Worm (Caenorhabditis elegans) whole organism, young adult: Measurements from ENCODE around the gene gtf-2E2.

Experiments
- B0019.2 ChIP-seq: fragments of 200-800 bp; sonication (Bioruptor generic); conservative IDR thresholded peaks from 2 replicates; pipeline ENCODE4 v1.3.6; 2022; ENCODE audit warnings: missing genetic modification reagents, missing genetic modification characterization, missing compliant biosample characterization
- B0261.1 ChIP-seq: sonication (generic microtip); optimal IDR thresholded peaks from 2 replicates; lab custom pipeline; 2016; ENCODE audit warnings: mild to moderate bottlenecking, missing genetic modification characterization, moderate library complexity, missing compliant biosample characterization
- F10E7.11 ChIP-seq: sonication (generic microtip); optimal IDR thresholded peaks from 2 replicates; lab custom pipeline; 2017; ENCODE audit warnings: mild to moderate bottlenecking, missing genetic modification characterization, moderate library complexity, missing compliant biosample characterization
- F39B2.1 ChIP-seq: fragments of 200-800 bp; sonication (Bioruptor generic); IDR thresholded peaks from 2 replicates; pipeline ENCODE4 v1.3.6; 2022; ENCODE audit warnings: missing genetic modification reagents, missing genetic modification characterization, missing compliant biosample characterization
- F52B5.7 ChIP-seq: sonication (generic microtip); optimal IDR thresholded peaks from 2 replicates; lab custom pipeline; 2016; ENCODE audit warnings: mild to moderate bottlenecking, missing genetic modification characterization, missing compliant biosample characterization
- Y53F4B.3 ChIP-seq: fragments of 200-800 bp; sonication (Bioruptor generic); IDR thresholded peaks from 2 replicates; pipeline ENCODE4 v1.3.6; 2022; ENCODE audit warnings: missing genetic modification reagents, missing genetic modification characterization, missing compliant biosample characterization
- Y53G8AR.9 ChIP-seq: fragments of 200-800 bp; sonication (Bioruptor generic); conservative IDR thresholded peaks from 2 replicates; pipeline ENCODE4 v1.3.6; 2022; ENCODE audit warnings: missing genetic modification reagents, missing genetic modification characterization, missing compliant biosample characterization
- athp-1 ChIP-seq: sonication (generic microtip); optimal IDR thresholded peaks from 2 replicates; lab custom pipeline; 2017; ENCODE audit warnings: mild to moderate bottlenecking, missing genetic modification characterization, missing compliant biosample characterization
- attf-3 ChIP-seq: fragments of 200-800 bp; sonication (Bioruptor generic); conservative IDR thresholded peaks from 2 replicates; pipeline ENCODE4 v1.3.6; 2022; ENCODE audit warnings: missing genetic modification reagents, missing genetic modification characterization, missing compliant biosample characterization
- cebp-1 ChIP-seq, 2 experiments: fragments of 200-800 bp in 1 of 2; sonication (Bioruptor generic) in 1 of 2; sonication (generic microtip) in 1 of 2; IDR thresholded peaks in 1 of 2; optimal IDR thresholded peaks in 1 of 2; 2 replicates each; pipeline versions ENCODE4 v1.3.6 to Lab custom; 2017 to 2022; ENCODE audit warnings: missing compliant biosample characterization in 2 of 2, missing genetic modification characterization in 2 of 2, mild to moderate bottlenecking in 1 of 2, missing genetic modification reagents in 1 of 2, moderate library complexity in 1 of 2
- ceh-58 ChIP-seq: fragments of 200-800 bp; sonication (Bioruptor generic); IDR thresholded peaks from 2 replicates; pipeline ENCODE4 v1.3.6; 2022; ENCODE audit warnings: missing genetic modification characterization, missing compliant biosample characterization
- ceh-79 ChIP-seq: sonication (generic microtip); optimal IDR thresholded peaks from 2 replicates; lab custom pipeline; 2017; ENCODE audit warnings: mild to moderate bottlenecking, missing genetic modification characterization, missing compliant biosample characterization
- dox-1 ChIP-seq: fragments of 200-800 bp; sonication (Bioruptor generic); IDR thresholded peaks from 2 replicates; pipeline ENCODE4 v1.3.6; 2022; ENCODE audit warnings: missing genetic modification reagents, missing genetic modification characterization, missing compliant biosample characterization
- hlh-26 ChIP-seq: fragments of 200-800 bp; sonication (Bioruptor generic); conservative IDR thresholded peaks from 2 replicates; pipeline ENCODE4 v1.3.6; 2022; ENCODE audit warnings: missing genetic modification reagents, missing genetic modification characterization, missing compliant biosample characterization
- hmg-1.2 ChIP-seq: fragments of 200-800 bp; sonication (Bioruptor generic); IDR thresholded peaks from 2 replicates; pipeline ENCODE4 v1.3.6; 2022; ENCODE audit warnings: missing genetic modification reagents, missing genetic modification characterization, missing compliant biosample characterization
- hsf-1 ChIP-seq: fragments of 200-800 bp; sonication (Bioruptor generic); IDR thresholded peaks from 2 replicates; pipeline ENCODE4 v1.3.6; 2022; ENCODE audit warnings: missing genetic modification reagents, missing genetic modification characterization, missing compliant biosample characterization
- lag-1 ChIP-seq: fragments of 200-800 bp; sonication (Bioruptor generic); IDR thresholded peaks from 2 replicates; pipeline ENCODE4 v1.3.6; 2022; ENCODE audit warnings: missing genetic modification reagents, missing genetic modification characterization, missing compliant biosample characterization
- lin-40 ChIP-seq: sonication (generic microtip); optimal IDR thresholded peaks from 2 replicates; lab custom pipeline; 2016; ENCODE audit warnings: missing genetic modification characterization, mild to moderate bottlenecking, missing compliant biosample characterization, missing genotype, missing genetic modification reagents
- lin-54 ChIP-seq: fragments of 200-800 bp; sonication (Bioruptor generic); optimal IDR thresholded peaks from 2 replicates; lab custom pipeline; 2018; ENCODE audit warnings: mild to moderate bottlenecking, missing genetic modification characterization, missing compliant biosample characterization
- lsl-1 ChIP-seq: fragments of 200-800 bp; sonication (Bioruptor generic); optimal IDR thresholded peaks from 2 replicates; lab custom pipeline; 2018; ENCODE audit warnings: mild to moderate bottlenecking, missing genetic modification characterization, moderate library complexity, missing compliant biosample characterization
- madf-6 ChIP-seq: fragments of 200-800 bp; sonication (Bioruptor generic); IDR thresholded peaks from 2 replicates; pipeline ENCODE4 v1.3.6; 2022; ENCODE audit warnings: missing genetic modification reagents, missing genetic modification characterization, missing compliant biosample characterization
- nfya-1 ChIP-seq: sonication (generic microtip); optimal IDR thresholded peaks from 2 replicates; lab custom pipeline; 2017; ENCODE audit warnings: antibody characterized with exemption, missing compliant biosample characterization, missing genetic modification characterization, borderline replicate concordance; ENCODE audit not compliant: insufficient read depth
- nfyb-1 ChIP-seq: fragments of 200-800 bp; sonication (Bioruptor generic); IDR thresholded peaks from 2 replicates; pipeline ENCODE4 v1.3.6; 2022; ENCODE audit warnings: missing genetic modification reagents, missing genetic modification characterization, missing compliant biosample characterization
- nhr-27 ChIP-seq: fragments of 200-800 bp; sonication (Bioruptor generic); optimal IDR thresholded peaks from 2 replicates; lab custom pipeline; 2018; ENCODE audit warnings: mild to moderate bottlenecking, missing genetic modification characterization, moderate library complexity, missing compliant biosample characterization
- nhr-80 ChIP-seq: sonication (generic microtip); optimal IDR thresholded peaks from 2 replicates; lab custom pipeline; 2016; ENCODE audit warnings: missing genetic modification characterization, missing compliant biosample characterization
- nhr-90 ChIP-seq: sonication (generic microtip); optimal IDR thresholded peaks from 2 replicates; lab custom pipeline; 2016; ENCODE audit warnings: missing genotype, mild to moderate bottlenecking, missing genetic modification characterization, missing compliant biosample characterization
- repo-1 ChIP-seq: sonication (generic microtip); optimal IDR thresholded peaks from 2 replicates; lab custom pipeline; 2017; ENCODE audit warnings: mild to moderate bottlenecking, missing genetic modification characterization, missing compliant biosample characterization
- snpc-1.3 ChIP-seq: sonication (generic microtip); optimal IDR thresholded peaks from 2 replicates; lab custom pipeline; 2017; ENCODE audit warnings: missing genetic modification characterization, mild to moderate bottlenecking, missing compliant biosample characterization, antibody characterized with exemption, moderate library complexity, missing genotype, missing genetic modification reagents; ENCODE audit not compliant: insufficient read depth
- somi-1 ChIP-seq: fragments of 200-800 bp; sonication (Bioruptor generic); optimal IDR thresholded peaks from 2 replicates; lab custom pipeline; 2018; ENCODE audit warnings: mild to moderate bottlenecking, missing genetic modification characterization, missing compliant biosample characterization
- tlf-1 ChIP-seq: fragments of 200-800 bp; sonication (Bioruptor generic); optimal IDR thresholded peaks from 2 replicates; lab custom pipeline; 2018; ENCODE audit warnings: mild to moderate bottlenecking, missing genetic modification characterization, missing compliant biosample characterization
- unc-62 ChIP-seq: fragments of 150-350 bp; optimal IDR thresholded peaks from 2 replicates; lab custom pipeline; 2014; ENCODE audit warnings: missing biosample characterization, missing genetic modification reagents, missing genetic modification characterization
- zfh-2 ChIP-seq: fragments of 200-800 bp; sonication (Bioruptor generic); conservative IDR thresholded peaks from 2 replicates; pipeline ENCODE4 v1.3.6; 2022; ENCODE audit warnings: missing genetic modification reagents, missing genetic modification characterization, missing compliant biosample characterization
- zim-3 ChIP-seq: sonication (generic microtip); optimal IDR thresholded peaks from 2 replicates; lab custom pipeline; 2017; ENCODE audit warnings: mild to moderate bottlenecking, missing genetic modification characterization, moderate library complexity, missing compliant biosample characterization
- ztf-18 ChIP-seq: sonication (generic microtip); optimal IDR thresholded peaks from 2 replicates; lab custom pipeline; 2016; ENCODE audit warnings: missing genotype, mild to moderate bottlenecking, missing genetic modification characterization, missing compliant biosample characterization
- ztf-22 ChIP-seq: fragments of 200-800 bp; sonication (Bioruptor generic); optimal IDR thresholded peaks from 2 replicates; lab custom pipeline; 2018; ENCODE audit warnings: mild to moderate bottlenecking, missing genetic modification characterization, moderate library complexity, missing compliant biosample characterization
- ztf-28 ChIP-seq: fragments of 200-800 bp; sonication (Bioruptor generic); IDR thresholded peaks from 2 replicates; pipeline ENCODE4 v1.3.6; 2022; ENCODE audit warnings: missing genetic modification reagents, missing genetic modification characterization, missing compliant biosample characterization

Gene gtf-2E2

DNA sequence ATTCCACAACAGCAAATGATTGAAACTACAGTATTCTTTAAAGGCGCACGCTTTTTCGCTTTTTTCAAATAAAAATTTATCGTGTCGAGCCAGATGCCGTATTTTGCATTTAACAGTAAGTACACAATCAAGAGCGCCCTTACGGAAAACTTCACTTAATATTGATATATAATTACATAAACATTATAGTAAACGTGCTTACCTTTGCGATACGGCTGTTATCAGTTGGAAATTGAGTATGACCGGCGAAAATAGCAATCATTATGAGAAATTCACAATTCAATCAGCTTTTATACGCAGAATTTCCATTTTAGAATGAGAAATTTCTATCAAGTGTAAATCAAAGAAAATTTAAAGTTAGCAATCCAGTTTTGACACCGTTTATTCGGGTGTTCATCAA lies 42.1 kb downstream of the gtf-2E2 start, which contains the start of gene B0334.20:
B0334.20 (minus strand) TSS at position 262 of the 400 bp plus-strand sequence.
- TF ChIP-seq athp-1 (tag; lab: Kevin White, UChicago) (no peak), lsl-1 (peak; percentile 5), nhr-80 (peak; percentile 9)

DNA sequence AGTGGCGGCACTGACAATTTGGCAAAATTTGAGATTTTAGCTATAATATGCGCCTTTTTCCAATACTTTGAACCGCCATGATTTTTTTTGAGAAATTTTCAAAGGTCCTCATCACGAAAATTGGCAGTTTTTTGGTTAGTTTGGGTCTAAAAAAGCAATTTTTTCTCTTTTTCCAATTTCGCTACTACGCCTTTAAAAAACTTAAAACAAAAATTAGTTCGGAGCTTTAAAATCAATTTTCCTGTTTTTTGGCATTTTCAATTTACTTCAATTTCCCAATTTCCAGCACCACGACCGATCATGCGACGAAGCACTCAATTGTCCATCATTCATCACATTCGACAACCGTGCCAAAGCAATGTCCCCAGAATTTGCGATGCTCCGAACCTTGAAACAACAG lies 44.9 kb downstream of the gtf-2E2 start, which contains the start of gene B0334.5:
B0334.5 (plus strand) TSS at position 301 of the 400 bp plus-strand sequence.
- TF ChIP-seq madf-6 (GFP tag; lab: Robert Waterston, UW) (no peak), ztf-22 (GFP tag; lab: Kevin White, UChicago) (no peak), ceh-58 (GFP tag; lab: Robert Waterston, UW) (no peak), lsl-1 (no peak)
- TF ChIP-seq, all 124 proteins: peak for 0

- TF ChIP-seq madf-6 (GFP tag; lab: Robert Waterston, UW) (peak; percentile 36; the same call in 1 of the 2 replicates), hmg-1.2 (GFP tag; lab: Robert Waterston, UW) (peak; percentile 22; the same call in 1 of the 2 replicates), F52B5.7 (tag; lab: Kevin White, UChicago) (no peak), repo-1 (tag; lab: Kevin White, UChicago) (peak; percentile 9), Y53G8AR.9 (GFP tag; lab: Robert Waterston, UW) (no peak), dox-1 (GFP tag; lab: Robert Waterston, UW) (0 out of 2 replicates have a peak, but pooled peaks have one; percentile 5), somi-1 (GFP tag; lab: Kevin White, UChicago) (peak; percentile 10)
These were observed 45.5 kb downstream of the gtf-2E2 start, which contains the start of gene emc-5 for ce11 chrII:11496767-11497166. emc-5 (plus strand) TSS chrII:11496780.

DNA sequence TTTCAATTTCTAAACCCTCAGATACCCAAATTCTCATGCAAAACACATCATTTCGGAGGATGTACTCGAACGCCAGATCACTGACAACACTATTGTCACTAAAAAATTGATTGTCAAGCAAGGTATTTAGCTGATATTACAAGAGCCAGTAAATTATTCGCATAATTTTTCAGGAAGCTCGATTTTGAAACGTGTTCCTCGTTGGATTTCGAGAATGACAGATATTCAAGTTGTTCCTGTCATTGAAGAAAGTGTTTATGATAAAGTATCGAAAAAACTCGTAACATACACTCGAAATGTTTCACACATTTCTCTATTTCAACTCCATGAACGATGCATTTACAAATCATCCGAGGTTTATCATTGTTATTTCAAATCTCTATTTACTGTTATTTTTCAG lies 46.5 kb downstream of the gtf-2E2 start:
- TF ChIP-seq unc-62 (GFP tag; lab: Kevin White, UChicago) = no peak

DNA sequence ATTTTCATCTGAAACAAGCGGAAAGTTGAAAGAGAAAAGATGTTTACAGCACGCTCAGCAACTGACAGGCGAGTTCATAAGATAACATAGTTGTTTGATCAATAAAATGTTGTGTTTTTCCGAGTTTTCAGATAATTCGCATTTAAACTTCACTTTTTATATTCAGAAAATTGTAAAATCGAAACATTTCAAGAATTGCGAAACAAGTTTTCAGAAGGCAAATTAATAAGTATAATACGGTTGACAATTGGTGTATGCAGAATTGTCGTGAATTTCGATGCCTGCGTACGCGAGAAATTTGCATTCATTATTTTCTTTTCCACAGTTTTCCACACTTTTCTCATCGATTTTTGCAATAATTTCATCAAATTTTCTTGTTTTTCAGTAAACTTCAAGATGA lies 47.0 kb downstream of the gtf-2E2 start, which contains the start of the genes ooc-3 and B0334.4:
ooc-3 (minus strand) TSS at position 15 of the 400 bp plus-strand sequence.
B0334.4 (plus strand) TSS at position 386 of the 400 bp plus-strand sequence.
- TF ChIP-seq F10E7.11 (tag; lab: Kevin White, UChicago) (no peak), hsf-1 (GFP tag; lab: Robert Waterston, UW) (no peak), zim-3 (tag; lab: Kevin White, UChicago) (no peak), cebp-1 (GFP tag; IDR thresholded peaks at IDR 0.05; lab: Robert Waterston, UW) (peak; percentile 53; the same call in 1 of the 2 replicates), cebp-1 (tag; optimal IDR thresholded peaks at IDR 0.05; lab: Kevin White, UChicago) (peak; percentile 91), ztf-22 (GFP tag; lab: Kevin White, UChicago) (no peak)

ce11 chrII:11492843-11493242 lies 49.5 kb downstream of the gtf-2E2 start, which contains the start of gene hacl-1:
hacl-1 (minus strand) TSS chrII:11492963.
- TF ChIP-seq hlh-26 (no peak), nfyb-1 (GFP tag; lab: Robert Waterston, UW) (0 out of 2 replicates have a peak, but pooled peaks have one; percentile 15), lin-54 (GFP tag; lab: Kevin White, UChicago) (peak; percentile 6), nhr-27 (tag; lab: Kevin White, UChicago) (no peak), snpc-1.3 (tag; lab: Kevin White, UChicago) (no peak), tlf-1 (no peak), somi-1 (GFP tag; lab: Kevin White, UChicago) (no peak), B0019.2 (GFP tag; lab: Robert Waterston, UW) (no peak), Y53F4B.3 (GFP tag; lab: Robert Waterston, UW) (no peak), nfya-1 (tag; lab: Kevin White, UChicago) (no peak), repo-1 (tag; lab: Kevin White, UChicago) (no peak), nhr-80 (peak; percentile 21), zim-3 (tag; lab: Kevin White, UChicago) (no peak), ceh-79 (tag; lab: Kevin White, UChicago) (no peak), lin-40 (peak; percentile 9), F39B2.1 (no peak), lag-1 (GFP tag; lab: Robert Waterston, UW) (no peak), F10E7.11 (tag; lab: Kevin White, UChicago) (no peak), B0261.1 (tag; lab: Kevin White, UChicago) (no peak), zfh-2 (no peak), hmg-1.2 (GFP tag; lab: Robert Waterston, UW) (no peak; the same call in 1 of the 2 replicates), nhr-90 (no peak), ztf-18 (tag; lab: Kevin White, UChicago) (no peak), ztf-28 (GFP tag; lab: Robert Waterston, UW) (no peak), attf-3 (no peak)
